Worm (Caenorhabditis elegans) whole organism, L4 larva: ENCODE data around the gene F35H8.12.

Experiments
- F44E2.7 ChIP-seq: fragments of 200-800 bp; sonication (Bioruptor generic); IDR thresholded peaks from 2 replicates; pipeline ENCODE4 v2.1.2; 2022; ENCODE audit warnings: missing genetic modification characterization, missing compliant biosample characterization
- F49E8.2 ChIP-seq: sonication (generic microtip); optimal IDR thresholded peaks from 2 replicates; lab custom pipeline; 2016; ENCODE audit warnings: missing compliant biosample characterization, mild to moderate bottlenecking, missing genetic modification characterization, borderline replicate concordance
- R02D3.7 ChIP-seq: fragments of 150-350 bp; sonication (generic microtip); optimal IDR thresholded peaks from 3 replicates; lab custom pipeline; 2014; ENCODE audit warnings: missing biosample characterization, missing genetic modification characterization
- Y48G9A.11 ChIP-seq: fragments of 200-800 bp; sonication (Bioruptor generic); IDR thresholded peaks from 2 replicates; pipeline ENCODE4 v1.3.6; 2022; ENCODE audit warnings: missing genetic modification reagents, missing genetic modification characterization, missing compliant biosample characterization
- Y5F2A.4 ChIP-seq: fragments of 200-800 bp; sonication (Bioruptor generic); optimal IDR thresholded peaks from 2 replicates; lab custom pipeline; 2018; ENCODE audit warnings: mild to moderate bottlenecking, missing genetic modification characterization, missing compliant biosample characterization
- ama-1 ChIP-seq: fragments of 150-350 bp; optimal IDR thresholded peaks from 2 replicates; lab custom pipeline; 2014; ENCODE audit warnings: inconsistent platforms, mixed read lengths
- attf-4 ChIP-seq: sonication (generic microtip); optimal IDR thresholded peaks from 3 replicates; lab custom pipeline; 2017; ENCODE audit warnings: missing biosample characterization, missing genetic modification characterization
- ceh-32 ChIP-seq: sonication (generic microtip); optimal IDR thresholded peaks from 2 replicates; lab custom pipeline; 2016; ENCODE audit warnings: mild to moderate bottlenecking, missing genetic modification characterization, missing compliant biosample characterization; ENCODE audit not compliant: poor library complexity
- ceh-62 ChIP-seq: sonication (generic microtip); optimal IDR thresholded peaks from 2 replicates; lab custom pipeline; 2017; ENCODE audit warnings: missing biosample characterization, missing genetic modification characterization
- ceh-82 ChIP-seq: sonication (generic microtip); optimal IDR thresholded peaks from 2 replicates; lab custom pipeline; 2017; ENCODE audit warnings: missing biosample characterization, missing genetic modification characterization
- cey-2 ChIP-seq: sonication (generic microtip); optimal IDR thresholded peaks from 3 replicates; lab custom pipeline; 2017; ENCODE audit warnings: missing genetic modification characterization, mild to moderate bottlenecking, missing compliant biosample characterization, antibody characterized with exemption, borderline replicate concordance; ENCODE audit not compliant: insufficient read depth
- daf-16 ChIP-seq, 3 experiments: sonication (generic microtip); optimal IDR thresholded peaks; 2 replicates each; lab custom pipeline; 2016 to 2017; ENCODE audit warnings: missing genetic modification characterization in 3 of 3, missing genetic modification reagents in 3 of 3, mild to moderate bottlenecking in 2 of 3, missing compliant biosample characterization in 2 of 3, missing biosample characterization in 1 of 3, moderate library complexity in 1 of 3
- daf-19 ChIP-seq: fragments of 200-800 bp; sonication (Bioruptor generic); conservative IDR thresholded peaks from 2 replicates; pipeline ENCODE4 v1.3.6; 2022; ENCODE audit warnings: missing genetic modification characterization, missing compliant biosample characterization
- dmd-8 ChIP-seq: fragments of 200-800 bp; sonication (Bioruptor generic); IDR thresholded peaks from 2 replicates; pipeline ENCODE4 v1.3.6; 2022; ENCODE audit warnings: missing genetic modification characterization, missing compliant biosample characterization
- egl-27 ChIP-seq: sonication (generic microtip); optimal IDR thresholded peaks from 3 replicates; lab custom pipeline; 2017; ENCODE audit warnings: missing biosample characterization, missing genetic modification reagents, missing genetic modification characterization
- fkh-10 ChIP-seq: fragments of 150-350 bp; optimal IDR thresholded peaks from 2 replicates; lab custom pipeline; 2014; ENCODE audit warnings: missing biosample characterization, missing genetic modification reagents, missing genetic modification characterization
- gei-8 ChIP-seq: fragments of 200-800 bp; sonication (Bioruptor generic); optimal IDR thresholded peaks from 2 replicates; lab custom pipeline; 2018; ENCODE audit warnings: mild to moderate bottlenecking, missing genetic modification characterization, missing compliant biosample characterization
- hlh-11 ChIP-seq: fragments of 200-800 bp; sonication (Bioruptor generic); optimal IDR thresholded peaks from 2 replicates; lab custom pipeline; 2018; ENCODE audit warnings: mild to moderate bottlenecking, missing genetic modification characterization, missing compliant biosample characterization
- jun-1 ChIP-seq: fragments of 150-350 bp; optimal IDR thresholded peaks from 2 replicates; lab custom pipeline; 2014; ENCODE audit warnings: missing biosample characterization, missing genetic modification reagents, missing genetic modification characterization
- lim-7 ChIP-seq: fragments of 200-800 bp; sonication (Bioruptor generic); IDR thresholded peaks from 2 replicates; pipeline ENCODE4 v1.3.6; 2022; ENCODE audit warnings: missing genetic modification characterization, missing compliant biosample characterization
- lin-15B ChIP-seq: fragments of 150-350 bp; sonication (generic microtip); optimal IDR thresholded peaks from 3 replicates; lab custom pipeline; 2014; ENCODE audit warnings: missing biosample characterization, missing genetic modification characterization
- lsy-2 ChIP-seq, 2 experiments: fragments of 150-350 bp in 1 of 2; sonication (generic microtip) in 1 of 2; optimal IDR thresholded peaks; 2 replicates each; lab custom pipeline; 2014 to 2017; ENCODE audit warnings: missing biosample characterization in 2 of 2, missing genetic modification characterization in 2 of 2
- madf-5 ChIP-seq, 2 experiments: fragments of 200-800 bp; sonication (Bioruptor generic); IDR thresholded peaks; 2 replicates each; pipeline ENCODE4 v1.3.6; 2022; ENCODE audit warnings: missing compliant biosample characterization in 2 of 2, missing genetic modification characterization in 2 of 2
- madf-9 ChIP-seq: fragments of 200-800 bp; sonication (Bioruptor generic); conservative IDR thresholded peaks from 2 replicates; pipeline ENCODE4 v1.3.6; 2022; ENCODE audit warnings: missing genetic modification reagents, missing genetic modification characterization, missing compliant biosample characterization
- mdt-29 ChIP-seq: fragments of 200-800 bp; sonication (Bioruptor generic); IDR thresholded peaks from 2 replicates; pipeline ENCODE4 v1.3.6; 2022; ENCODE audit warnings: missing genetic modification reagents, missing genetic modification characterization, missing compliant biosample characterization
- mep-1 ChIP-seq: fragments of 150-350 bp; sonication (generic microtip); optimal IDR thresholded peaks from 3 replicates; lab custom pipeline; 2014; ENCODE audit warnings: missing biosample characterization, missing genetic modification characterization
- mes-2 ChIP-seq: sonication (generic microtip); optimal IDR thresholded peaks from 2 replicates; lab custom pipeline; 2016; ENCODE audit warnings: missing genotype, mild to moderate bottlenecking, missing genetic modification characterization, missing compliant biosample characterization; ENCODE audit not compliant: poor library complexity, severe bottlenecking
- mxl-2 ChIP-seq: fragments of 200-800 bp; sonication (Bioruptor generic); conservative IDR thresholded peaks from 2 replicates; pipeline ENCODE4 v1.3.6; 2022; ENCODE audit warnings: missing genetic modification reagents, missing genetic modification characterization, missing compliant biosample characterization
- nhr-102 ChIP-seq: sonication (generic microtip); optimal IDR thresholded peaks from 2 replicates; lab custom pipeline; 2016; ENCODE audit warnings: mild to moderate bottlenecking, missing genetic modification characterization, moderate library complexity, missing compliant biosample characterization
- nhr-41 ChIP-seq: fragments of 200-800 bp; sonication (Bioruptor generic); IDR thresholded peaks from 2 replicates; pipeline ENCODE4 v1.3.6; 2022; ENCODE audit warnings: missing genetic modification reagents, missing genetic modification characterization, missing compliant biosample characterization
- nhr-42 ChIP-seq: fragments of 200-800 bp; sonication (Bioruptor generic); IDR thresholded peaks from 2 replicates; pipeline ENCODE4 v1.3.6; 2022; ENCODE audit warnings: missing genetic modification characterization, missing compliant biosample characterization
- nhr-77 ChIP-seq: fragments of 150-350 bp; optimal IDR thresholded peaks from 2 replicates; lab custom pipeline; 2014; ENCODE audit warnings: missing biosample characterization, missing genetic modification characterization
- pqm-1 ChIP-seq: sonication (generic microtip); optimal IDR thresholded peaks from 2 replicates; lab custom pipeline; 2017; ENCODE audit warnings: missing biosample characterization, missing genetic modification characterization
- sdz-12 ChIP-seq: fragments of 200-800 bp; sonication (Bioruptor generic); optimal IDR thresholded peaks from 2 replicates; lab custom pipeline; 2018; ENCODE audit warnings: mild to moderate bottlenecking, missing genetic modification characterization, missing compliant biosample characterization
- snpc-1.2 ChIP-seq: fragments of 200-800 bp; sonication (Bioruptor generic); IDR thresholded peaks from 2 replicates; pipeline ENCODE4 v1.3.6; 2022; ENCODE audit warnings: missing genetic modification reagents, missing genetic modification characterization, missing compliant biosample characterization
- snpc-4 ChIP-seq: fragments of 150-350 bp; optimal IDR thresholded peaks from 2 replicates; lab custom pipeline; 2014; ENCODE audit warnings: missing biosample characterization, missing genetic modification characterization
- spr-3 ChIP-seq: fragments of 200-800 bp; sonication (Bioruptor generic); optimal IDR thresholded peaks from 2 replicates; lab custom pipeline; 2018; ENCODE audit warnings: mild to moderate bottlenecking, missing genetic modification characterization, missing compliant biosample characterization
- tag-97 ChIP-seq: fragments of 200-800 bp; sonication (Bioruptor generic); IDR thresholded peaks from 2 replicates; pipeline ENCODE4 v1.3.6; 2022; ENCODE audit warnings: missing genetic modification characterization, missing compliant biosample characterization
- tra-1 ChIP-seq: fragments of 200-800 bp; sonication (Bioruptor generic); IDR thresholded peaks from 2 replicates; pipeline ENCODE4 v1.3.6; 2022; ENCODE audit warnings: missing genetic modification reagents, missing genetic modification characterization, missing compliant biosample characterization
- unc-39 ChIP-seq: sonication (generic microtip); optimal IDR thresholded peaks from 2 replicates; lab custom pipeline; 2017; ENCODE audit warnings: missing biosample characterization, missing genetic modification characterization
- vab-7 ChIP-seq: fragments of 200-800 bp; sonication (Bioruptor generic); IDR thresholded peaks from 2 replicates; pipeline ENCODE4 v1.3.6; 2022; ENCODE audit warnings: missing genetic modification reagents, missing genetic modification characterization, missing compliant biosample characterization
- zfp-2 ChIP-seq: sonication (generic microtip); optimal IDR thresholded peaks from 2 replicates; lab custom pipeline; 2016; ENCODE audit warnings: mild to moderate bottlenecking, missing genetic modification characterization, missing compliant biosample characterization
- ztf-7 ChIP-seq: fragments of 150-350 bp; optimal IDR thresholded peaks from 2 replicates; lab custom pipeline; 2014; ENCODE audit warnings: missing biosample characterization, missing genetic modification characterization

Gene F35H8.12

DNA sequence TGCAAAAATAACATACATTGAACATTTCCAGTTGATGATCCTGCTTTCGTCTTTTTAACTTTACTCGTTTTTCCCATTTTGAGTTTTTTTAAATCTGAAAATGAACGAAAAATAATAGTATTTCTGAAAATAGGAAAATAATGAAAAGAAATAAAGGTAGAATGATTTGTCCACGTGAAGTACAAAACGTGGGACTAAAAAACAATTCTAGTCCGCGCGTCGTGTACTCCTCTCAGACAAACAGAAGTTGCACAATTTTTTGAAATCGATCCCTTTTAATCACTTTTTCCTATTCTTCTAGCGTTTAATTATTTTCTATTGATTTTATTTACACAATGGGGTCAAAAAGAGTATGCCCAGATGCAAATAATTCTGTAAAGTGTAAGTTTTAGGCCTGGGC is 39.4 kb downstream of the F35H8.12 start, which contains the start of the genes E02H1.1 and tag-124 (continued):
- TF ChIP-seq nhr-42 (GFP tag; lab: Robert Waterston, UW) (no peak), nhr-77 (no peak), F44E2.7 (GFP tag; lab: Robert Waterston, UW) (no peak), ztf-7 (no peak), ama-1 (lab: Kevin White, UChicago) (no peak), egl-27 (tag; lab: Kevin White, UChicago) (no peak), ceh-82 (no peak), mdt-29 (GFP tag; lab: Robert Waterston, UW) (no peak), daf-19 (GFP tag; lab: Robert Waterston, UW) (no peak), zfp-2 (tag; lab: Kevin White, UChicago) (no peak), daf-16 (GFP tag; optimal IDR thresholded peaks at IDR 0.05; lab: Kevin White, UChicago) (peak in 1 of 2 experiments; percentile 11), daf-16 (tag; optimal IDR thresholded peaks at IDR 0.05; lab: Kevin White, UChicago) (peak; percentile 23), mes-2 (tag; lab: Kevin White, UChicago) (peak; percentile 99), jun-1 (no peak), vab-7 (GFP tag; lab: Robert Waterston, UW) (no peak), ceh-62 (no peak), madf-9 (peak; percentile 66), snpc-4 (tag; lab: Kevin White, UChicago) (no peak), Y5F2A.4 (GFP tag; lab: Kevin White, UChicago) (no peak)
- TF ChIP-seq, all 104 proteins: peak for 34

DNA sequence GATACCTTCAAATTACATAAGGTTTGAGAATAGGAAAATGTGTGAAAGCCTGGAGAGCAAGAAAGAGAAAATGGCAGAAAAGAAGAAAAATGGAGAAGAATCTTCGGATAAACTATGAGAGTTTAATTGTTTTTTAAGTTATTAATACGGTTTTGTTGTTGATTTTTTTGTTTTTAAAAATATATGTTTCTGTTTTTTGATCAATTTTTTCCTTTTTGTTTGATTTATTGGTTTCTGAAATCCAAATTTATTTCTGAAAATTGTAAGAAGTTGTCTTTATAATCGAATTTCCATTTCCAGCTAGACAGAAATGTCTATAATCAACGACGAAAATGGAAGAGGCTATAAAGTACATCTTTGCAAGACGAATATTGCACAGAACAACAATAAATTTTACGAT is 41.1 kb downstream of the F35H8.12 start, which contains the start of gene parp-2:
Gene parp-2, plus strand, starts transcription at position 301 of the 400 bp plus-strand sequence.
- no peak for TF ChIP-seq ceh-62
- TF ChIP-seq nhr-41 (GFP tag; lab: Robert Waterston, UW) = no peak
- TF ChIP-seq lin-15B = no peak
- TF ChIP-seq fkh-10 (GFP tag; lab: Kevin White, UChicago) = no peak
- TF ChIP-seq lsy-2 (tag; optimal IDR thresholded peaks at IDR 0.05; lab: Kevin White, UChicago) = no peak
- TF ChIP-seq madf-9 = no peak
- TF ChIP-seq spr-3 (GFP tag; lab: Kevin White, UChicago) = no peak
- TF ChIP-seq mxl-2 (GFP tag; lab: Robert Waterston, UW) = no peak
- no peak for TF ChIP-seq cey-2 (tag; lab: Kevin White, UChicago)
- no peak for TF ChIP-seq lim-7 (GFP tag; lab: Robert Waterston, UW)
- TF ChIP-seq jun-1 = no peak

ce11 chrII:9594924-9595323 is 43.3 kb downstream of the F35H8.12 start, which contains the start of gene E02H1.5:
Gene E02H1.5, plus strand, starts transcription at chrII:9595224.
- TF ChIP-seq F49E8.2 (no peak), sdz-12 (no peak), F44E2.7 (GFP tag; lab: Robert Waterston, UW) (no peak), nhr-102 (tag; lab: Kevin White, UChicago) (no peak), gei-8 (GFP tag; lab: Kevin White, UChicago) (no peak), Y48G9A.11 (GFP tag; lab: Robert Waterston, UW) (no peak), unc-39 (tag; lab: Kevin White, UChicago) (no peak), ceh-32 (tag; lab: Kevin White, UChicago) (no peak), zfp-2 (tag; lab: Kevin White, UChicago) (no peak), snpc-1.2 (GFP tag; lab: Robert Waterston, UW) (no peak), R02D3.7 (tag; lab: Kevin White, UChicago) (no peak), hlh-11 (tag; lab: Kevin White, UChicago) (no peak), attf-4 (tag; lab: Kevin White, UChicago) (no peak), mxl-2 (GFP tag; lab: Robert Waterston, UW) (no peak), tag-97 (GFP tag; lab: Robert Waterston, UW) (no peak), dmd-8 (GFP tag; lab: Robert Waterston, UW) (no peak), pqm-1 (no peak), tra-1 (GFP tag; lab: Robert Waterston, UW) (no peak), mep-1 (tag; lab: Kevin White, UChicago) (no peak), madf-5 (GFP tag; IDR thresholded peaks at IDR 0.05; lab: Robert Waterston, UW) (no peak)
